Worm (Caenorhabditis elegans) whole organism, L4 larva: ENCODE data around the gene cyp-33D1.

Experiments used
- F49E8.2 ChIP-seq: sonication (generic microtip); optimal IDR thresholded peaks from 2 replicates; lab custom pipeline; 2016; ENCODE audit warnings: missing compliant biosample characterization, mild to moderate bottlenecking, missing genetic modification characterization, borderline replicate concordance
- R02D3.7 ChIP-seq: fragments of 150-350 bp; sonication (generic microtip); optimal IDR thresholded peaks from 3 replicates; lab custom pipeline; 2014; ENCODE audit warnings: missing biosample characterization, missing genetic modification characterization
- ZK337.2 ChIP-seq: fragments of 200-800 bp; sonication (Bioruptor generic); IDR thresholded peaks from 2 replicates; pipeline ENCODE4 v1.3.6; 2022; ENCODE audit warnings: missing genetic modification reagents, missing genetic modification characterization, missing compliant biosample characterization
- gei-8 ChIP-seq: fragments of 200-800 bp; sonication (Bioruptor generic); optimal IDR thresholded peaks from 2 replicates; lab custom pipeline; 2018; ENCODE audit warnings: mild to moderate bottlenecking, missing genetic modification characterization, missing compliant biosample characterization
- hif-1 ChIP-seq, 2 experiments: sonication (generic microtip); optimal IDR thresholded peaks; 2 replicates each; lab custom pipeline; 2016 to 2017; ENCODE audit warnings: missing compliant biosample characterization in 2 of 2, missing genetic modification characterization in 2 of 2, missing genetic modification reagents in 2 of 2, missing genotype in 2 of 2, mild to moderate bottlenecking in 1 of 2
- lin-13 ChIP-seq: fragments of 150-350 bp; optimal IDR thresholded peaks from 2 replicates; lab custom pipeline; 2014; ENCODE audit warnings: missing biosample characterization, missing genetic modification reagents, missing genetic modification characterization
- lin-39 ChIP-seq: fragments of 150-350 bp; optimal IDR thresholded peaks from 2 replicates; lab custom pipeline; 2014; ENCODE audit warnings: missing biosample characterization, missing genetic modification reagents, missing genetic modification characterization
- madf-5 ChIP-seq, 2 experiments: fragments of 200-800 bp; sonication (Bioruptor generic); IDR thresholded peaks; 2 replicates each; pipeline ENCODE4 v1.3.6; 2022; ENCODE audit warnings: missing compliant biosample characterization in 2 of 2, missing genetic modification characterization in 2 of 2
- nhr-237 ChIP-seq: sonication (generic microtip); optimal IDR thresholded peaks from 2 replicates; lab custom pipeline; 2017; ENCODE audit warnings: missing biosample characterization, missing genetic modification characterization
- nhr-76 ChIP-seq: fragments of 150-350 bp; optimal IDR thresholded peaks from 2 replicates; lab custom pipeline; 2014; ENCODE audit warnings: missing biosample characterization, missing genetic modification characterization
- pha-4 ChIP-seq, 2 experiments: fragments of 150-350 bp in 1 of 2; fragments of 200-800 bp in 1 of 2; sonication (Bioruptor generic) in 1 of 2; IDR thresholded peaks in 1 of 2; optimal IDR thresholded peaks in 1 of 2; 2 replicates each; pipeline versions ENCODE4 v1.3.6 to Lab custom; 2014 to 2022; ENCODE audit warnings: missing genetic modification characterization in 2 of 2, missing genetic modification reagents in 2 of 2, missing biosample characterization in 1 of 2, missing compliant biosample characterization in 1 of 2
- rbr-2 ChIP-seq: sonication (generic microtip); optimal IDR thresholded peaks from 2 replicates; lab custom pipeline; 2016; ENCODE audit warnings: missing genotype, missing genetic modification characterization, missing compliant biosample characterization

- TF ChIP-seq nhr-237 (tag; lab: Kevin White, UChicago), result no peak
- TF ChIP-seq lin-39 (tag; lab: Kevin White, UChicago), result no peak
- no peak for TF ChIP-seq nhr-76 (tag; lab: Kevin White, UChicago)
- no peak for TF ChIP-seq pha-4 (GFP tag; IDR thresholded peaks at IDR 0.05; lab: Robert Waterston, UW)
- TF ChIP-seq pha-4 (tag; optimal IDR thresholded peaks at IDR 0.05; lab: Kevin White, UChicago), result no peak
- TF ChIP-seq F49E8.2 (tag; lab: Kevin White, UChicago), result no peak
- TF ChIP-seq lin-13 (GFP tag; lab: Kevin White, UChicago), result no peak
- TF ChIP-seq hif-1 (tag; optimal IDR thresholded peaks at IDR 0.05; lab: Kevin White, UChicago), result no peak
- no peak for TF ChIP-seq ZK337.2 (GFP tag; lab: Robert Waterston, UW)
- TF ChIP-seq madf-5 (GFP tag; IDR thresholded peaks at IDR 0.05; lab: Robert Waterston, UW), result no peak
- TF ChIP-seq rbr-2 (tag; lab: Kevin White, UChicago), result no peak
- no peak for TF ChIP-seq gei-8 (GFP tag; lab: Kevin White, UChicago)
- TF ChIP-seq R02D3.7 (tag; lab: Kevin White, UChicago), result no peak
Observed at ce11 chrV:16214505-16214904, 38.8 kb upstream of the cyp-33D1 start, which contains the start of gene F11A5.9.
